Fruit fly (Drosophila melanogaster): ENCODE measurements around the gene mus302.

mus302 gene

DNA sequence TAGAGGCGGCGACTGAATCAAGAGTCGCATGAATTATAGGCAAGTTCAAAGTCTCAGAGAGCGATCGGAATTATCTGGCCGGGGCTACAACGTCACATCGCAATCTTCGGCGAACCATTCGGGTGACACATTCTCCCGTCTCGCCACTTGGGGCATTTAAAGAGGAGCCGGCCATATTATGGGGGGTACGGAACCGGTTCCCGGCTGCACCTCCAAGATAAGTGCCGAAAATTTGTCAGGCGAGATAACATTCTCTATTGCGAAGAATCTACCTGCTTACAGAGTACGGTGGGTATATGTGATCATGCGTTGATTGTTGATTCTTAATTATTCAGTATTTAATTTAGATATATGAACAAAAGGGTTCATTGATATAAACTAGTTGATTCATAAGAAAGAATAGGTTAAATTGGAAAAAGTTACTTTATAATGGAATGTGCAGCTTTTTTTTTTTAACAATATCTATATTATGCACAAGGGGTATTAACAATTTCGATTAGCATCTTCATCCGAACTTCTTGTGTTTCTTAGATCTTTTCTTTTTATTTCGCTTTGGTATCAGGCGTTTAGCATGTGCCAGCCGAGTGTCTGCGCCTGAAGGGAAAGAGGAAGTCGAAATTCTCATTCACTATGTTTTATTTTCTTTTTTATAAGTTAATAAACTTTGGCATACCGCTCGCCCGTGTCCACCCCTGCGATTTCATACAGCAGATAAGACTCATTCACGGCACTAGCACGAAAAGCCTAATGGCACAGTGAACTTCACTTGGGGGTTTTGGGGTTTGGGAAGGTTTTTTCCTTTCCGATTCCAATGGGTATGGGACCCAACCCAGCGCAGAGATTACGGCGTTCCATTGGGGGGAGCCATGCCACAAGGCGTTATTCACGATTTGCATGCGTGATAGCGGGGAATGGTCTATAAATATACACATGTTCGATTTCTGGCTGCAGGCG, 22.2 kb upstream of the mus302 start:
- peak; percentile 95 for TF ChIP-seq noc (tag; optimal IDR thresholded peaks at IDR 0.05)

DNA sequence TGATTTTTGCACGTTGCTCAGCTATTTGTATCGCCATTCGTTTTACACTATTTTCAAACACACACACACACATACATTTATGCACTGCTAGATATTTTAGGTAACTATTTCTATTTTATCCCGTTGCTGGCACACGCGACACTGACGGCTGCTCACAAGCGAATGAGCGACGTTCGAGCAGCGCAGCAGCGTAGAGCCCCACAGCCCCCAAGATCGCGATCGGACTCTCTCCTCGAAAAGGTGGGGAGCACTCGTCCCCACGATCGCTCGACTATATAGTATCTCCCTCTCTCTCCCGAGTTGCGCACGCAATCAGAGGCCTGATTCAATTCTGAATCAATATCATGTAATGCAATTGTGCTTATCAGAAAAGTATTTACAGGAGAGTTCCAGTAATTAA, 20.5 kb upstream of the mus302 start:
- TF ChIP-seq noc (tag; optimal IDR thresholded peaks at IDR 0.05), result peak; percentile 45

DNA sequence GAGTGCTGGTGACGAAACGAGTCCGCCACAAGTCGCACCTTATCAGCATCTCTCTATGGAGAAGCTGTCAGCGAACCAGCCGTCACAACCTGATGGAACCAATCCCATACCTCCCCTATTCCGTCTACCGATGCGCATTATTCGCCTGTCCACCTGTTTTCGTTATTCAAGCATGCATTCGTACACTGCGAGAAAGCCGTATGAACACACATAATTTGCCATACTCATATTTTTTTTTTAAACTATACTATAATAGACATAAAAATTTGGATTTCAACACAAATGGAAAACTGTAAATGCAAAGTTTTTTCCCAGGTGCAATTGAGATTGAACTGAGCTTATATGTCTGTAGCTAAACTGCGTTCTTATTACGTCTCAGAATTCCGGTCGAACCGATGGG, 17.1 kb upstream of the mus302 start:
- TF ChIP-seq noc (tag; optimal IDR thresholded peaks at IDR 0.05), result no peak

DNA sequence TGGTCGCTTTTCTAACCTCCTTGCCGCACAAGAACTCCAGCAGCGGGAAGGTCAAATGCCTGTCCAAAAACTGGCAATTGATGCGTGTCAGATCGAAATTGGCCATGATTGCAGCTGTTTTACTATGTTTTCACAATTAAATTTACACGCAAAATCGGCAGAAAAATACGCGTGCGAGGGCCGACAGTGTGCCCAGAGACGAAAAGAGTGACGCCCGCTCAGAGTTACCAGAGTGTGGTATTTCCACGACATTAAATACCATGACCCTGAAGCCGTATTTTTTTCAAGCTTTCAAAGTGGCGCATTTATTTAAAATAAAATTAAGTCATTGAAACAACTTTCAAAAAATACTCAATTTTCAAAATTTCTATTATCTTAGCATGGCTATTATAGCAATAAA, 7.2 kb upstream of the mus302 start, which contains the start of gene eIF3e:
Gene eIF3e (minus strand): TSS at position 214 of the 400 bp plus-strand sequence.
- no peak for TF ChIP-seq noc (tag; optimal IDR thresholded peaks at IDR 0.05)

DNA sequence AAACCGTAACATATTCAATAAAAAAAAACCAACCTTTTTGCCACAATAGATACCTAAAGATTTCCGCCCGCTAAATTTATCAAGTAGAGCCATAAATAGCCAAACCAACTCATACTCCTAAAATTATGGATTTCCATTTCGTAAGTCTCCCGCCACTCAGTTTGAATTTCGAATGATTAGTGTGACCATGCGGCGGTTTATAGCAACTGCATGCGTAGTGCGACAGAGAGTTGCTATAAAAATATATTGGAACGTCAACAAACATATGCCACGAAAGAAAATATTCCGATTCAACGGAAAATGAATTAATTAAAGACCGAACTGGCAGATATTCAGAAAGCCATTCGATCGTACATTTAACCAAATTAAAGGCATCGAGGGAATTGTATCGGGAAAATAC, 3.3 kb upstream of the mus302 start, which contains the start of gene CG9706:
Gene CG9706 (plus strand): TSS at position 222 of the 400 bp plus-strand sequence.
- no peak for TF ChIP-seq noc (tag; optimal IDR thresholded peaks at IDR 0.05)

DNA sequence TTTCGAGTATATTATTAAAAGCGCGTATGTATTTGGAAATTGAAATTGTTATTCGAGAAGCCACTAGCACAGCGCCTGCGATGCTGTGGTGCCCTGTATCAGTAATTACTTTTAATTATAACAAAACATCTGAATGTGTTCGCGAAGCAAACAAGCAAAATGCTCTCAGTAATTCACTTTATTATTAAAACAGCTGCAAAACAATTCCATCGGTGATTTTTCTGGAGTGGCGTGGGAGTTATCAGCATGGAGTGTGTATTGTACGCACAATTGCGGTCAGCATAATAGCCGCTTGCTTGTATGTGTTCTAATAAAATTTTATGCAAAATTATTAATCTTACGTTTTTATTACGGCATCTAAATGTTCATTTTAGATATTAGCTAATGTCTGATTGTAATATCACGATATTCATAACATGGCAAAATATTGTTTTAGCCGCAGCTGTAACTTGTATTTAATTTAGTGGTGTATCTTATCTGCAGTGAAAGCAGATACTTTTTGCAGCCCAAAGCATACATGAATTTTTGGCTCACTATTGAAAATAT, 2.8 kb upstream of the mus302 start:
- TF ChIP-seq noc (tag; optimal IDR thresholded peaks at IDR 0.05), result peak; percentile 73

DNA sequence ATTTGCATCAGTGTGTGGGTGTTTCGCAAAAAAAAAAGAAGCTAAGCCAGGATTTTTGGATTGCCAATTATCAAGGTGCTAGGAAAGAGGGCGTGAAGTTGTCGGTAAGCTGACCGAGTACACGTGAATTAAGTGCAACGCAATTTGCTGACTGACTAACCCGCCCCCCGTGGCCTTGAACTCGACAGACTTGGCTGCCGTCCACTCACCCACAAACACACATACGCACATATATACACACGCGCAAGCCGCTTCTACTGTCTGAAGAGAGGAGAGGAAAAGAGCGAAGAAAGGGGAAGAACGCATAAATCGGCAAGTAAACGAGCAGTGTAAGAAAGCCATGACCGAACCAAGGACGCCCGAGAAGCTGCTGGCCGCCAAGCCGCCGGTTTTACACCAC, 781 bp upstream of the mus302 start:
- TF ChIP-seq noc (tag; optimal IDR thresholded peaks at IDR 0.05), result no peak

DNA sequence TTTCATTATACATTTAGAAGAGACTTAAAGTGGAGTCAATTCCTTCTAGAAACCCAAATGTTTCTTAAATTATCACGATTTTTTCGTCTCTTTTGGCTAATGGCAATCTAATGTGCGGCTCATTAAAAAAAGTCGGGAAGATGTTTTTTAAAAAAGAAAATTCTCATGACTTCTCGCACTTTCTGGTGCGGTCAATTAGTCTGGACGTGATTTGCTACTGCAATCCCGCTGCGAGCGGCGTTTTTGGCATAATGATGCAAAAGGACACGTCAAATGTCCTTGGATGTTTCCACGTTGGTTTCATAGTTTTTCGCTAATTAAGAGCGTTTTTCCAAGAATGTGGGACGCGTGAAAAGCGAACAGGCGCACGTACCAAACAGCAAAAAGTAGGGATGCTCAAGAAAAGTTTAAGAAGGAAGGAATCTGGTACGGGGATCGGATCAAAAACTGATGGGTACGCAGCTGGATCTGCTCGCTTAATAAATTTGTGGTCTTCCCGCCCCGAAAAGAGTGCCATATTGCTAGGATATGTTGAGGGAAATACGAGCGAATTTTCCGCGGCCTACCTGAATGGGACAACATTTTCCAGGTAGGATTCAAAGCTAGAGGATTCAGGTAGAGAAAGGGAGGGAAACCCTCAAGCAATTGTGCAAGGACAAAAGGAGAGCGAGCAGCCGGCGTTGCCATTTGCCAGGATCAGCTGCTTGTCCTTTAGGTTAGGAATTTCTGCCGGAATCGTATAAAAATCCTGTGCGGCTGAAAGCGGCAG, 6.6 kb downstream of the mus302 start:
- no peak for TF ChIP-seq noc (tag; optimal IDR thresholded peaks at IDR 0.05)

DNA sequence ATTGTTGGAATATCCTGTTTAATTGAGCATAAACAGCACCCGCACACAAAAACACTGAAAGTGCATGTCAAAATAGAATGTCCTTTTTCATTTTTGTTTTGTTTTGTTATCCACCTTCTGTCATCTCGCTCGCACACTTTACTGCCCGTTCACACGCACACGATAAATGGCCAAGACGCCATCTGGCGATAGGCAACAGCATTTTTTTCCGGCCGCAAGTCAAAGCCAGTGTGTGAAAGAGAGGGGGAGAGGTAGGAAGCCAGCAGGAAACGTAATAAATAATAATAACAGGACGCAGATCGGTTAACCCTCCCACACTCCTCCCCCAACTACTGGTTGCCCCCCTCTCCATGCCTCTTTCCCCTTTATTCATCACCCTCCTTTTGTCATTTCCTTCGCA, 9.7 kb downstream of the mus302 start:
- TF ChIP-seq noc (tag; optimal IDR thresholded peaks at IDR 0.05), result no peak

DNA sequence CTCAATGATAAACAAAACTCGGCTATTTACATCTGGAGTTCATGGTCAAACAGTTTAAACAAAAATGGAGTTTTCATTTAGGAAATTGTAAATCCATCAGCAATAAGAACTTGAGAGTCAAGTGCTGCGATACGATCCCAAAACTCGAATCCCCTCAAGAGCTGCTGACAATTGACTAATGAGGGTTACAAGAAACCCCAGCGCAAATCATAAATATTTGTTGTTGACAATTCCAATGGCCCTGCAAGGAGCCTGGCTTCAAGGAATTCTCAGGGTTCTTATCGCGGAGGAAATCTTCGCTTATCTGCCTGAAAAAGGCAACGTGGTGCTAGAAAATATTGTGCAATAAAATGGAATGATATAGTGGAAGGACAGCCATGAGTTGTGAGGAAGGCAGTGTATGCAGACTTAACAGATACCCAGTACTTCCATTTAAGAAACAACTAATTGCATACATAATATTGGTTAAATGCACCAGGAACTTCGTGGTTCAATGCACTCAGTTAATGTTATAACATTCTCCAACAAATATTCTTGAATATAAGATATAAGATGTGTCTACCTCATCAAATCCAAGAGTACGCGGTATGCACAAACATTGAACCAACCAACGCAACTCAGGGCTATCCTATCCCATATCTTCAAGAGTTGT, 11.4 kb downstream of the mus302 start:
- no peak for TF ChIP-seq noc (tag; optimal IDR thresholded peaks at IDR 0.05)

DNA sequence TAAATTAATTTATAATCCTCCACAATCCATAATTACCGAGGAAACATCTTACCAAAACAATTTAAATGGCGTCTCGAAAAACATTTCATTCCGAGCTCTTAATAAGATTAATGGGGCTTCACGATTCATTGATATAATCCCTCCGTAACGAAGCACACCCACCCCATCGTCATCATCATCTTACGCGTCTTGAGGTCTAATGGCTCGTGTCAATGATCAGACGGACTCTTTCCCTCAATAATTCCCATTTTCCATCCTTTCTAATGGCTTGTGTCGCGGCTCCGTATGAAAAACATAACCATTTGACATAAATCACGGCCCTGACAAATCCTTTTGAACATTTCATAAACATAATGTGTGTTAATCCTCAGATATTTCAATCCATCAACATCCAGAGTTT, 12.6 kb downstream of the mus302 start:
- TF ChIP-seq noc (tag; optimal IDR thresholded peaks at IDR 0.05), result no peak

DNA sequence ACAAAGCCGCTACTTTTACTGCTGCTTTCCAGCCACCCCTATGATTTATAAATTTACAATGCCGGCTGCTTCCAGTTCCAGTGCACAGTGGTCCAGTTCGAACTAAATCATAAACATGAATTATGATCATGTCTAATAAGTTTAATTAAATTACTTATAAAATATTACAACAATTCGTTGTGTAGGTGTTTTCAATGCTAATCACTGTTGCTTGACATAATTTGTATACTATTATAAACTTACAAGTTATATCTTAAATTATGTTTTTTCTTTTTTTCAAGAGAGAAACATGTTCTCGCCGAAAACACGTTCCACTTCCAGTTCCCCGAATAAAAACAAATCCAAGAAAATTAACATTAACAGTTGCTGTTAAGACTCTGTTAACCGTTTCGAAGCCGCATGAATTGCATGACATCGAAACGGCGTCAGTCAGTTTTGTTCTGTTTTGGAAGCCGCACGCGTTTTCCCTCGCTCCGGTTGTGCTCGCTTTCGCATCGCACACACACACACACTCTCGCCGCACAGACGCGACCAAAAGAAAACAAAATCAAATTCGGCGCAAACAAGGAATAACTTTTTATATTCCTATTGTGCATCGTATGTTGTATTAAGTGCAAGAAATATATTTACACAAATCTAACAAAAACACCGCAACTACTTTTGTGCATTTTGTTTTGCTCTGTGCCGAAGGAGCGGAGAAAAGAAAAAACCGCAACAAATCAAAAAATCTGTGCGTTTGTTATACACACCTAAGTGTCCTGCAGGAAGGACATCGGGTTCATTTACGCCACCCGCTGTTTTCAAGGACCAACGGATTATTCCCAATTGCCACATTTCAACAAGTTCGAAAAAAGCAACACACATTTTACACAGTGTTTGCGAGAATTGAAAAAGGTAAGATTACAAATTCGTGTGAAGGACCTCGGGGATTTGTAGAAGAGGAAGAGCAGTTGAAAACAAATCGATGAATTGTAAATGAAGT, 13.6 kb downstream of the mus302 start, which contains the start of gene Nrt:
Gene Nrt (plus strand): TSS at position 426 of the 982 bp plus-strand sequence.
- peak; percentile 7 for TF ChIP-seq noc (tag; optimal IDR thresholded peaks at IDR 0.05)

DNA sequence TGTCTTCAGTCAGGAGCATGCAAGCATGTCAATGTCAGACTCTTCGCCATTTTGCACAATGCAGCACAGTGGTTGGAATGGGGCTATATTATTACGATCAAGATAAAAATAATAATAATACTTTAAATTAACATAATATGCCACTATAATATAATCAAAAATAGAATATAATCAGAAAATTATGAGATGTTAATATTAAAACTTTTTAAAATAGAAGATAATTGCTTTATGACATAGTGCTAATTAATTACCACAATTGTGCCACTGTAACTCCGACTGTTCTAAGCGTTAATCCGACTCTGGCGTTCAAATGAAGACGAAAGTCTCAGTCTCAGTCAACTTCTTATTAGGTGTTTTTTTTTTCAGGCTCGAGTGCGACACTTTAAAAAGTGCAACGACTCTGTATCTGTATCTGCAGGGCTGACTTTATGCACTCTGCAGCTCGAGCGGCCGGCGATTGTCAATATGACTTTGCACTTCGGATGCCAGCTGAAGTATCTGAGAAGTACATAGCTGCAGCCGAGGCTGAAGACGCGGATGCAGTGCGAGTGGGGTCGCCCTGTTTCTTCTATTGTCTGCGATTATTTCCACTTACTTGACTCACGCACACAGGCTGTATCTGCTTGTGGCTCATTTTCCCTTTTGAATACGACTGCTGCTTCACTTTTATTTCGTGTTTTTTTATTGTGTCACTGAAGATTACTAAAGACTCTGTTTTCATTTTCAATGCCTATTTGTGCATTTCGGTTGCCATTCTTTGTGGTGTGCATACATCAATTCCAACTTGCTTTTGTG, 17.1 kb downstream of the mus302 start:
- TF ChIP-seq noc (tag; optimal IDR thresholded peaks at IDR 0.05), result no peak

DNA sequence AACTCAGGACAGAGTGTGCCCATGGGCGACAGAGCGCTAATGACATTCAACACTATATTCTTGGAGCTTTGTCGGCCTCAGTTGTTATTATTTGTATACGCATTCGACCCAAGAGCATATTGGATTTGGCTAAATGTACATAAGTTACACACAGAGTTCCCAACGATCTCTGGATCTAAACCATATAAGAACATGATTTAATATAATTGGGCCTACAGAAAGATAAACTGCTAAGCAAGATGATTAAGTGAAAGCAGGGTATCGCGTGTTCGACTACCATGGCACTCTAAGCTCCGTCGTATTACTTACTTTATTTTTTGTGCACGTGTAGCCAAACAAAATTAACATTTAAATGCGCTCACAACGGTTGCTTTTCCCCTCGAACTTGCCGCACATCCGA, 19.3 kb downstream of the mus302 start:
- no peak for TF ChIP-seq noc (tag; optimal IDR thresholded peaks at IDR 0.05)
